Worm (Caenorhabditis elegans) whole organism, young adult: Measurements from ENCODE around the gene rme-1.

Experiments used
- C17E4.6 ChIP-seq: fragments of 200-800 bp; sonication (Bioruptor generic); IDR thresholded peaks from 2 replicates; pipeline ENCODE4 v1.3.6; 2022; ENCODE audit warnings: missing genetic modification reagents, missing genetic modification characterization, missing compliant biosample characterization
- D2030.7 ChIP-seq: fragments of 200-800 bp; sonication (Bioruptor generic); IDR thresholded peaks from 2 replicates; pipeline ENCODE4 v1.3.6; 2022; ENCODE audit warnings: missing genetic modification reagents, missing genetic modification characterization, missing compliant biosample characterization
- F10E7.11 ChIP-seq: sonication (generic microtip); optimal IDR thresholded peaks from 2 replicates; lab custom pipeline; 2017; ENCODE audit warnings: mild to moderate bottlenecking, missing genetic modification characterization, moderate library complexity, missing compliant biosample characterization
- F49E8.2 ChIP-seq: sonication (generic microtip); optimal IDR thresholded peaks from 3 replicates; lab custom pipeline; 2017; ENCODE audit warnings: missing genetic modification characterization, mild to moderate bottlenecking, missing compliant biosample characterization, antibody characterized with exemption, moderate library complexity; ENCODE audit not compliant: insufficient read depth
- F55B11.4 ChIP-seq: sonication (generic microtip); optimal IDR thresholded peaks from 2 replicates; lab custom pipeline; 2016; ENCODE audit warnings: missing compliant biosample characterization, missing genetic modification characterization, borderline replicate concordance; ENCODE audit not compliant: insufficient read depth
- F57A8.1 ChIP-seq: fragments of 200-800 bp; sonication (Bioruptor generic); optimal IDR thresholded peaks from 2 replicates; lab custom pipeline; 2018; ENCODE audit warnings: mild to moderate bottlenecking, missing genetic modification characterization, moderate library complexity, missing compliant biosample characterization
- T26A5.8 ChIP-seq: sonication (generic microtip); optimal IDR thresholded peaks from 2 replicates; lab custom pipeline; 2016; ENCODE audit warnings: missing genetic modification characterization, missing compliant biosample characterization
- Y53F4B.3 ChIP-seq: fragments of 200-800 bp; sonication (Bioruptor generic); IDR thresholded peaks from 2 replicates; pipeline ENCODE4 v1.3.6; 2022; ENCODE audit warnings: missing genetic modification reagents, missing genetic modification characterization, missing compliant biosample characterization
- Y67H2A.10 ChIP-seq: fragments of 200-800 bp; sonication (Bioruptor generic); conservative IDR thresholded peaks from 2 replicates; pipeline ENCODE4 v1.3.6; 2022; ENCODE audit warnings: missing genetic modification reagents, missing genetic modification characterization, missing compliant biosample characterization
- Y79H2A.3 ChIP-seq: fragments of 200-800 bp; sonication (Bioruptor generic); conservative IDR thresholded peaks from 2 replicates; pipeline ENCODE4 v1.3.6; 2022; ENCODE audit warnings: missing genetic modification reagents, missing genetic modification characterization, missing compliant biosample characterization
- akir-1 ChIP-seq: fragments of 200-800 bp; sonication (Bioruptor generic); optimal IDR thresholded peaks from 2 replicates; lab custom pipeline; 2018; ENCODE audit warnings: mild to moderate bottlenecking, missing genetic modification characterization, moderate library complexity, missing compliant biosample characterization
- ama-1 ChIP-seq, 3 experiments: fragments of 150-350 bp in 1 of 3; sonication (generic microtip) in 2 of 3; optimal IDR thresholded peaks; 2 replicates each; lab custom pipeline; 2014 to 2018; ENCODE audit warnings: missing biosample characterization in 2 of 3, missing genetic modification characterization in 2 of 3, missing genetic modification reagents in 2 of 3
- attf-3 ChIP-seq: fragments of 200-800 bp; sonication (Bioruptor generic); conservative IDR thresholded peaks from 2 replicates; pipeline ENCODE4 v1.3.6; 2022; ENCODE audit warnings: missing genetic modification reagents, missing genetic modification characterization, missing compliant biosample characterization
- bed-1 ChIP-seq: fragments of 200-800 bp; sonication (Bioruptor generic); IDR thresholded peaks from 2 replicates; pipeline ENCODE4 v1.3.6; 2022; ENCODE audit warnings: missing genetic modification reagents, missing genetic modification characterization, missing compliant biosample characterization
- ceh-27 ChIP-seq: fragments of 200-800 bp; sonication (Bioruptor generic); optimal IDR thresholded peaks from 2 replicates; lab custom pipeline; 2018; ENCODE audit warnings: mild to moderate bottlenecking, missing genetic modification characterization, moderate library complexity, missing compliant biosample characterization
- ceh-40 ChIP-seq: fragments of 200-800 bp; sonication (Bioruptor generic); IDR thresholded peaks from 2 replicates; pipeline ENCODE4 v1.3.6; 2022; ENCODE audit warnings: missing genetic modification characterization, missing compliant biosample characterization
- chd-7 ChIP-seq: sonication (generic microtip); optimal IDR thresholded peaks from 2 replicates; lab custom pipeline; 2016; ENCODE audit warnings: mild to moderate bottlenecking, missing genetic modification characterization, moderate library complexity, missing compliant biosample characterization
- ets-4 ChIP-seq: fragments of 200-800 bp; sonication (Bioruptor generic); optimal IDR thresholded peaks from 2 replicates; lab custom pipeline; 2018; ENCODE audit warnings: mild to moderate bottlenecking, missing genetic modification characterization, missing compliant biosample characterization
- fkh-3 ChIP-seq: sonication (generic microtip); optimal IDR thresholded peaks from 2 replicates; lab custom pipeline; 2016; ENCODE audit warnings: mild to moderate bottlenecking, missing genetic modification characterization, missing compliant biosample characterization
- him-1 ChIP-seq: sonication (generic microtip); optimal IDR thresholded peaks from 2 replicates; lab custom pipeline; 2016; ENCODE audit warnings: missing genotype, missing genetic modification reagents, missing genetic modification characterization, missing compliant biosample characterization
- lag-1 ChIP-seq: fragments of 200-800 bp; sonication (Bioruptor generic); IDR thresholded peaks from 2 replicates; pipeline ENCODE4 v1.3.6; 2022; ENCODE audit warnings: missing genetic modification reagents, missing genetic modification characterization, missing compliant biosample characterization
- let-526 ChIP-seq: fragments of 200-800 bp; sonication (Bioruptor generic); IDR thresholded peaks from 2 replicates; pipeline ENCODE4 v1.3.6; 2022; ENCODE audit warnings: missing genetic modification reagents, missing genetic modification characterization, missing compliant biosample characterization
- lin-26 ChIP-seq: fragments of 200-800 bp; sonication (Bioruptor generic); IDR thresholded peaks from 2 replicates; pipeline ENCODE4 v1.3.6; 2022; ENCODE audit warnings: missing genetic modification reagents, missing genetic modification characterization, missing compliant biosample characterization
- lin-40 ChIP-seq: sonication (generic microtip); optimal IDR thresholded peaks from 2 replicates; lab custom pipeline; 2016; ENCODE audit warnings: missing genetic modification characterization, mild to moderate bottlenecking, missing compliant biosample characterization, missing genotype, missing genetic modification reagents
- lin-54 ChIP-seq: fragments of 200-800 bp; sonication (Bioruptor generic); optimal IDR thresholded peaks from 2 replicates; lab custom pipeline; 2018; ENCODE audit warnings: mild to moderate bottlenecking, missing genetic modification characterization, missing compliant biosample characterization
- lir-1 ChIP-seq: fragments of 200-800 bp; sonication (Bioruptor generic); conservative IDR thresholded peaks from 2 replicates; pipeline ENCODE4 v1.3.6; 2022; ENCODE audit warnings: missing genetic modification reagents, missing genetic modification characterization, missing compliant biosample characterization
- madf-10 ChIP-seq: sonication (generic microtip); optimal IDR thresholded peaks from 2 replicates; lab custom pipeline; 2016; ENCODE audit warnings: mild to moderate bottlenecking, missing genetic modification characterization, missing compliant biosample characterization
- mel-28 ChIP-seq: sonication (generic microtip); optimal IDR thresholded peaks from 2 replicates; lab custom pipeline; 2016; ENCODE audit warnings: borderline replicate concordance, mild to moderate bottlenecking, missing genetic modification characterization, missing compliant biosample characterization
- mes-4 ChIP-seq: sonication (generic microtip); optimal IDR thresholded peaks from 2 replicates; lab custom pipeline; 2016; ENCODE audit warnings: missing genotype, missing genetic modification characterization, missing compliant biosample characterization
- nfya-1 ChIP-seq: sonication (generic microtip); optimal IDR thresholded peaks from 2 replicates; lab custom pipeline; 2017; ENCODE audit warnings: antibody characterized with exemption, missing compliant biosample characterization, missing genetic modification characterization, borderline replicate concordance; ENCODE audit not compliant: insufficient read depth
- nhr-179 ChIP-seq: sonication (generic microtip); optimal IDR thresholded peaks from 2 replicates; lab custom pipeline; 2016; ENCODE audit warnings: mild to moderate bottlenecking, missing genetic modification characterization, missing compliant biosample characterization
- pbrm-1 ChIP-seq: fragments of 200-800 bp; sonication (Bioruptor generic); IDR thresholded peaks from 2 replicates; pipeline ENCODE4 v1.3.6; 2022; ENCODE audit warnings: missing genetic modification reagents, missing genetic modification characterization, missing compliant biosample characterization
- rcor-1 ChIP-seq: fragments of 200-800 bp; sonication (Bioruptor generic); IDR thresholded peaks from 2 replicates; pipeline ENCODE4 v1.3.6; 2022; ENCODE audit warnings: missing genetic modification reagents, missing genetic modification characterization, missing compliant biosample characterization
- sdz-38 ChIP-seq: sonication (generic microtip); optimal IDR thresholded peaks from 2 replicates; lab custom pipeline; 2016; ENCODE audit warnings: missing genotype, missing genetic modification characterization, missing compliant biosample characterization
- sea-2 ChIP-seq: fragments of 200-800 bp; sonication (Bioruptor generic); IDR thresholded peaks from 2 replicates; pipeline ENCODE4 v1.3.6; 2022; ENCODE audit warnings: missing genetic modification characterization, missing compliant biosample characterization
- snpc-1.1 ChIP-seq: sonication (generic microtip); optimal IDR thresholded peaks from 2 replicates; lab custom pipeline; 2017; ENCODE audit warnings: missing genetic modification characterization, mild to moderate bottlenecking, missing compliant biosample characterization, antibody characterized with exemption, moderate library complexity, missing genotype, missing genetic modification reagents; ENCODE audit not compliant: insufficient read depth
- snpc-3.4 ChIP-seq: sonication (generic microtip); optimal IDR thresholded peaks from 2 replicates; lab custom pipeline; 2017; ENCODE audit warnings: missing genetic modification characterization, mild to moderate bottlenecking, missing compliant biosample characterization, antibody characterized with exemption, moderate library complexity, missing genotype, missing genetic modification reagents
- somi-1 ChIP-seq: fragments of 200-800 bp; sonication (Bioruptor generic); optimal IDR thresholded peaks from 2 replicates; lab custom pipeline; 2018; ENCODE audit warnings: mild to moderate bottlenecking, missing genetic modification characterization, missing compliant biosample characterization
- sptf-2 ChIP-seq: fragments of 200-800 bp; sonication (Bioruptor generic); optimal IDR thresholded peaks from 2 replicates; lab custom pipeline; 2018; ENCODE audit warnings: mild to moderate bottlenecking, missing genetic modification characterization, missing compliant biosample characterization
- tbp1 ChIP-seq: fragments of 200-800 bp; sonication (Bioruptor generic); optimal IDR thresholded peaks from 2 replicates; lab custom pipeline; 2018; ENCODE audit warnings: mild to moderate bottlenecking, missing genetic modification characterization, missing compliant biosample characterization
- tbx-9 ChIP-seq: sonication (generic microtip); optimal IDR thresholded peaks from 2 replicates; lab custom pipeline; 2016; ENCODE audit warnings: borderline replicate concordance, missing genetic modification characterization, inconsistent platforms, missing compliant biosample characterization
- tlf-1 ChIP-seq: fragments of 200-800 bp; sonication (Bioruptor generic); optimal IDR thresholded peaks from 2 replicates; lab custom pipeline; 2018; ENCODE audit warnings: mild to moderate bottlenecking, missing genetic modification characterization, missing compliant biosample characterization
- unc-62 ChIP-seq: fragments of 150-350 bp; optimal IDR thresholded peaks from 2 replicates; lab custom pipeline; 2014; ENCODE audit warnings: missing biosample characterization, missing genetic modification reagents, missing genetic modification characterization
- ztf-3 ChIP-seq: fragments of 200-800 bp; sonication (Bioruptor generic); optimal IDR thresholded peaks from 2 replicates; lab custom pipeline; 2018; ENCODE audit warnings: mild to moderate bottlenecking, missing genetic modification characterization, missing compliant biosample characterization
- ztf-6 ChIP-seq: fragments of 200-800 bp; sonication (Bioruptor generic); IDR thresholded peaks from 2 replicates; pipeline ENCODE4 v1.3.6; 2022; ENCODE audit warnings: missing genetic modification reagents, missing genetic modification characterization, missing compliant biosample characterization

Gene rme-1

DNA sequence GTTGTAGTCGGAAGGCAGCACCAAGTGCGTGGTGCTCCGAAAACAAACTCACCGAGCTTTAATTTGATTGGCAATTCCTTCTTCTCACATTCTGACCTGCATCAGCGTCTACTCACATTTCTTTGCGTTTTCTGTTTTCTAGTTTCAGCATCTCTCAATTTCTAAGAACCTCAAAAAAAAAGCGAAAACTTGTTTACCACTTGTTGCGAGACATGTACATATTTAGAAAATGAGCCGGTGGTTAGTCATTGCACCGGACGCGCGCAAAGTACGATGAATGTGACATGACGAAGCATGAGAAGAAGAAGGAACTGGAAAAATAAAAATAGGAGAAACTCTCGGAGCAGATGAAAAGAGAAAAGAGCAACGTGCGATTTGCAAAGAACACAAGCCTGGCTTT, 35.9 kb downstream of the rme-1 start:
- TF ChIP-seq lin-54 (GFP tag; lab: Kevin White, UChicago) (no peak), nhr-179 (tag; lab: Kevin White, UChicago) (no peak), unc-62 (GFP tag; lab: Kevin White, UChicago) (no peak), lir-1 (GFP tag; lab: Robert Waterston, UW) (no peak), tbp1 (GFP tag; lab: Kevin White, UChicago) (no peak), ztf-6 (GFP tag; lab: Robert Waterston, UW) (no peak), snpc-3.4 (tag; lab: Kevin White, UChicago) (no peak), F55B11.4 (tag; lab: Kevin White, UChicago) (no peak), sdz-38 (tag; lab: Kevin White, UChicago) (no peak), pbrm-1 (GFP tag; lab: Robert Waterston, UW) (no peak), ama-1 (optimal IDR thresholded peaks at IDR 0.05; lab: Kevin White, UChicago) (no peak), ama-1 (GFP tag; optimal IDR thresholded peaks at IDR 0.05; lab: Kevin White, UChicago) (no peak), T26A5.8 (no peak), lin-40 (tag; lab: Kevin White, UChicago) (no peak), D2030.7 (GFP tag; lab: Robert Waterston, UW) (no peak)
- TF ChIP-seq, all 124 proteins: peak for 0

DNA sequence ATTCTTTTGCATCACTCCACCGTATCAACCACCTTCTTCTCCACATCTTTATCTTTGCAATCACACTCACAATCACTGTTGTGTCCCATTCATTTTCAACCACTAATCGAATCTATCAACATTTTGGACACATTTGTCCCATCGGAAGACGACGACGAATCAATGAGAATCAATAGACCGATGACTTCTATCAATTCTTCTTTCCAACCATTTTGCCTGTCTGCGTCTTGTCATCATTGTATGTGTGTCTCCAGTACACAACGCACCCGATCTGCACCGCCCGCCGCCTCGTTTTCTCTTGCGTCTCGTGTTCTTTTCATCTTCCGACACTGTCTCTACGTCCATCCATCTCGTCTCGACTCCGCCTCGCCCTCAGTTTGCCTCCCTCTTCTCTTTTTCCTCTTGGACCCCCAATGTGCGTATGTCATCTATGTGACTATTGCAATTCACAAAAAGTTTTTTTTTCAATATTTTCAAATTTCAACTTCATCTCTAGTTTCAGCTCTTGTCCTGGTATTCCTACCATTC, 37.8 kb downstream of the rme-1 start, which contains the start of gene dmd-7:
dmd-7 (plus strand) TSS at position 478 of the 528 bp plus-strand sequence.
- 0 out of 2 replicates have a peak, but pooled peaks have one; percentile 36 for TF ChIP-seq rcor-1 (GFP tag; lab: Robert Waterston, UW)
- TF ChIP-seq fkh-3 (tag; lab: Kevin White, UChicago) = no peak
- no peak for TF ChIP-seq C17E4.6
- TF ChIP-seq tlf-1 (GFP tag; lab: Kevin White, UChicago) = peak; percentile 3
- TF ChIP-seq akir-1 = no peak
- no peak for TF ChIP-seq ceh-40 (GFP tag; lab: Robert Waterston, UW)
- no peak for TF ChIP-seq bed-1 (GFP tag; lab: Robert Waterston, UW)
- peak; percentile 85 for TF ChIP-seq chd-7 (tag; lab: Kevin White, UChicago)
- no peak for TF ChIP-seq him-1 (tag; lab: Kevin White, UChicago)
- TF ChIP-seq F10E7.11 = no peak
- 0 out of 2 replicates have a peak, but pooled peaks have one; percentile 37 for TF ChIP-seq lag-1 (GFP tag; lab: Robert Waterston, UW)
- TF ChIP-seq ets-4 (GFP tag; lab: Kevin White, UChicago) = no peak
- TF ChIP-seq attf-3 (GFP tag; lab: Robert Waterston, UW) = no peak
- TF ChIP-seq Y53F4B.3 (GFP tag; lab: Robert Waterston, UW) = no peak
- TF ChIP-seq sea-2 (GFP tag; lab: Robert Waterston, UW) = no peak
- TF ChIP-seq Y79H2A.3 = no peak
- no peak for TF ChIP-seq ztf-3 (GFP tag; lab: Kevin White, UChicago)
- no peak for TF ChIP-seq Y67H2A.10 (GFP tag; lab: Robert Waterston, UW)
- peak; percentile 94 for TF ChIP-seq somi-1 (GFP tag; lab: Kevin White, UChicago)
- TF ChIP-seq madf-10 (tag; lab: Kevin White, UChicago) = peak; percentile 83
- no peak for TF ChIP-seq nfya-1 (tag; lab: Kevin White, UChicago)
- TF ChIP-seq F55B11.4 (tag; lab: Kevin White, UChicago) = no peak
- peak; percentile 34 for TF ChIP-seq lin-54 (GFP tag; lab: Kevin White, UChicago)
- TF ChIP-seq T26A5.8 = no peak
- TF ChIP-seq ceh-27 (GFP tag; lab: Kevin White, UChicago) = peak; percentile 66
- TF ChIP-seq snpc-1.1 (tag; lab: Kevin White, UChicago) = no peak
- no peak for TF ChIP-seq let-526 (GFP tag; lab: Robert Waterston, UW)
- no peak for TF ChIP-seq sdz-38 (tag; lab: Kevin White, UChicago)
- no peak for TF ChIP-seq nhr-179 (tag; lab: Kevin White, UChicago)
- peak; percentile 71 for TF ChIP-seq unc-62 (GFP tag; lab: Kevin White, UChicago)
- no peak for TF ChIP-seq mes-4
- no peak for TF ChIP-seq sptf-2 (GFP tag; lab: Kevin White, UChicago)
- TF ChIP-seq F57A8.1 (GFP tag; lab: Kevin White, UChicago) = no peak
- no peak for TF ChIP-seq tbx-9
- TF ChIP-seq F49E8.2 = no peak
- TF ChIP-seq lin-26 = 0 out of 2 replicates have a peak, but pooled peaks have one; percentile 28
- TF ChIP-seq mel-28 (tag; lab: Kevin White, UChicago) = no peak
